Worm (Caenorhabditis elegans) whole organism, young adult: ENCODE measurements around the gene srw-56.

Experiments
- ama-1 ChIP-seq, 3 experiments: fragments of 150-350 bp in 1 of 3; sonication (generic microtip) in 2 of 3; optimal IDR thresholded peaks; 2 replicates each; lab custom pipeline; 2014 to 2018; ENCODE audit warnings: missing biosample characterization in 2 of 3, missing genetic modification characterization in 2 of 3, missing genetic modification reagents in 2 of 3
- bed-2 ChIP-seq: fragments of 200-800 bp; sonication (Bioruptor generic); IDR thresholded peaks from 2 replicates; pipeline ENCODE4 v1.3.6; 2022; ENCODE audit warnings: missing genetic modification reagents, missing genetic modification characterization, missing compliant biosample characterization
- ceh-58 ChIP-seq: fragments of 200-800 bp; sonication (Bioruptor generic); IDR thresholded peaks from 2 replicates; pipeline ENCODE4 v1.3.6; 2022; ENCODE audit warnings: missing genetic modification characterization, missing compliant biosample characterization

DNA sequence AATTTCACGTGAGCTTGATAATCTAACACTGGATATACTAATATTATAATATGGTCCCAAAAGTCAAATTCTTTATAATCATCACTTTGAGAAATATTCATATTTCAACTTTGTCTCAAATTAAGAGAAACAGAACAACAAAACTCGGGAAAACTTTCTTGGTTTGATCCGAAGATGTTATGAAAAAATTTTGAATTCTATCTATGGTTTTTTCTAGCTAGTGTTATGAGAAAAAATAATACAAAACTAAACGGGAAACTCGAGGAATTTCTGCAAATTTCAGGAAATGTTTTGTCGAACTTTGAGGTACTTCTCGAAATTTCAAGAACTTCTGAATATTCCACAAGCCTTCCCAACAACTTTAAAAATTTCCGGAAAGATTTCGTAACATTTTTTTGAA is 1.8 kb downstream of the srw-56 start, which contains the start of gene srw-59:
- no peak for TF ChIP-seq ceh-58
- no peak for TF ChIP-seq bed-2 (GFP tag; lab: Robert Waterston, UW)
- TF ChIP-seq ama-1 (optimal IDR thresholded peaks at IDR 0.05; lab: Kevin White, UChicago) = no peak
- TF ChIP-seq ama-1 (GFP tag; optimal IDR thresholded peaks at IDR 0.05; lab: Kevin White, UChicago) = no peak
